Fruit fly (Drosophila melanogaster) whole organism, embryonic: ENCODE measurements around the gene CG13699.

Experiments used
- ATbp ChIP-seq: fragments of 200-800 bp; sonication (Bioruptor generic); optimal IDR thresholded peaks from 2 replicates; lab custom pipeline; 2017; ENCODE audit warnings: missing biosample characterization, mild to moderate bottlenecking, missing genetic modification characterization, missing genetic modification reagents
- Antp ChIP-seq: fragments of 200-800 bp; sonication (Bioruptor generic); optimal IDR thresholded peaks from 3 replicates; lab custom pipeline; 2016; ENCODE audit warnings: missing biosample characterization, missing genetic modification characterization
- Atf-2 ChIP-seq: fragments of 200-800 bp; sonication (Bioruptor generic); optimal IDR thresholded peaks from 2 replicates; lab custom pipeline; 2016; ENCODE audit warnings: missing biosample characterization, missing genetic modification characterization
- Atf6 ChIP-seq: fragments of 200-800 bp; sonication (Bioruptor generic); IDR thresholded peaks from 2 replicates; pipeline ENCODE4 v1.3.6; 2022; ENCODE audit warnings: missing biosample characterization, missing genetic modification characterization
- BtbVII ChIP-seq: fragments of 200-800 bp; sonication (Bioruptor generic); optimal IDR thresholded peaks from 3 replicates; lab custom pipeline; 2017; ENCODE audit warnings: missing biosample characterization, mild to moderate bottlenecking, missing genetic modification characterization
- CG10274 ChIP-seq: fragments of 200-800 bp; sonication (Bioruptor generic); optimal IDR thresholded peaks from 3 replicates; lab custom pipeline; 2017; ENCODE audit warnings: missing biosample characterization, mild to moderate bottlenecking, missing genetic modification characterization
- CG10565 ChIP-seq: fragments of 200-800 bp; sonication (Bioruptor generic); optimal IDR thresholded peaks from 3 replicates; lab custom pipeline; 2016; ENCODE audit warnings: missing biosample characterization, mild to moderate bottlenecking, missing genetic modification characterization
- CG11398 ChIP-seq: fragments of 200-800 bp; sonication (Bioruptor generic); optimal IDR thresholded peaks from 2 replicates; lab custom pipeline; 2016; ENCODE audit warnings: missing biosample characterization, missing genetic modification characterization
- CG12155 ChIP-seq: fragments of 200-800 bp; sonication (Bioruptor generic); optimal IDR thresholded peaks from 3 replicates; lab custom pipeline; 2016; ENCODE audit warnings: missing biosample characterization, missing genetic modification characterization
- CG15269 ChIP-seq: fragments of 200-800 bp; sonication (Bioruptor generic); optimal IDR thresholded peaks from 2 replicates; lab custom pipeline; 2018; ENCODE audit warnings: missing biosample characterization, mild to moderate bottlenecking, missing genetic modification characterization, moderate library complexity
- CG17359 ChIP-seq: fragments of 200-800 bp; sonication (Bioruptor generic); optimal IDR thresholded peaks from 3 replicates; lab custom pipeline; 2018; ENCODE audit warnings: missing biosample characterization, mild to moderate bottlenecking, missing genetic modification characterization, moderate library complexity
- CG17361 ChIP-seq: fragments of 200-800 bp; sonication (Bioruptor generic); IDR thresholded peaks from 3 replicates; pipeline ENCODE4 v1.3.6; 2022; ENCODE audit warnings: missing biosample characterization, missing genetic modification characterization
- CG17802 ChIP-seq: fragments of 200-800 bp; sonication (Bioruptor generic); optimal IDR thresholded peaks from 2 replicates; lab custom pipeline; 2018; ENCODE audit warnings: missing biosample characterization, mild to moderate bottlenecking, missing genetic modification characterization, moderate library complexity
- CG17912 ChIP-seq: fragments of 200-800 bp; sonication (Bioruptor generic); optimal IDR thresholded peaks from 2 replicates; lab custom pipeline; 2018; ENCODE audit warnings: missing biosample characterization, mild to moderate bottlenecking, missing genetic modification characterization
- CG18262 ChIP-seq: fragments of 200-800 bp; optimal IDR thresholded peaks from 3 replicates; lab custom pipeline; 2019; ENCODE audit warnings: missing biosample characterization, mild to moderate bottlenecking, missing genetic modification characterization, moderate library complexity
- CG3281 ChIP-seq: fragments of 200-800 bp; sonication (Bioruptor generic); optimal IDR thresholded peaks from 3 replicates; lab custom pipeline; 2017; ENCODE audit warnings: missing biosample characterization, mild to moderate bottlenecking, missing genetic modification characterization
- CG3847 ChIP-seq: fragments of 200-800 bp; sonication (Bioruptor generic); IDR thresholded peaks from 2 replicates; pipeline ENCODE4 v1.3.6; 2022; ENCODE audit warnings: missing biosample characterization, missing genetic modification characterization
- CG3995 ChIP-seq: fragments of 200-800 bp; sonication (Bioruptor generic); optimal IDR thresholded peaks from 3 replicates; lab custom pipeline; 2016; ENCODE audit warnings: missing biosample characterization, missing genetic modification characterization
- CG42726 ChIP-seq: fragments of 200-800 bp; sonication (Bioruptor generic); IDR thresholded peaks from 2 replicates; pipeline ENCODE4 v1.3.6; 2022; ENCODE audit warnings: missing biosample characterization, missing genetic modification characterization; ENCODE audit not compliant: partially characterized antibody
- CG4360 ChIP-seq: fragments of 200-800 bp; sonication (Bioruptor generic); IDR thresholded peaks from 2 replicates; pipeline ENCODE4 v1.3.6; 2022; ENCODE audit warnings: missing biosample characterization, missing genetic modification characterization
- CG8359 ChIP-seq: fragments of 200-800 bp; sonication (Bioruptor generic); optimal IDR thresholded peaks from 2 replicates; lab custom pipeline; 2017; ENCODE audit warnings: missing biosample characterization, mild to moderate bottlenecking, missing genetic modification characterization, borderline replicate concordance
- CG9797 ChIP-seq: fragments of 200-800 bp; sonication (Bioruptor generic); optimal IDR thresholded peaks from 3 replicates; lab custom pipeline; 2018; ENCODE audit warnings: missing biosample characterization, mild to moderate bottlenecking, missing genetic modification characterization
- CoRest ChIP-seq: fragments of 200-800 bp; sonication (Bioruptor generic); optimal IDR thresholded peaks from 3 replicates; lab custom pipeline; 2018; ENCODE audit warnings: missing biosample characterization, mild to moderate bottlenecking, missing genetic modification characterization, moderate library complexity
- Deaf1 ChIP-seq: fragments of 200-800 bp; optimal IDR thresholded peaks from 3 replicates; lab custom pipeline; 2019; ENCODE audit warnings: missing biosample characterization, mild to moderate bottlenecking, missing genetic modification characterization, moderate library complexity
- Dll ChIP-seq: fragments of 200-800 bp; sonication (Bioruptor generic); IDR thresholded peaks from 4 replicates; pipeline ENCODE4 v1.3.6; 2022; ENCODE audit warnings: missing biosample characterization, missing genetic modification characterization; ENCODE audit not compliant: partially characterized antibody
- Fer3 ChIP-seq: fragments of 200-800 bp; sonication (Bioruptor generic); optimal IDR thresholded peaks from 2 replicates; lab custom pipeline; 2018; ENCODE audit warnings: missing biosample characterization, mild to moderate bottlenecking, missing genetic modification characterization, moderate library complexity
- HLHmδ ChIP-seq: fragments of 200-800 bp; sonication (Bioruptor generic); optimal IDR thresholded peaks from 2 replicates; lab custom pipeline; 2018; ENCODE audit warnings: missing biosample characterization, mild to moderate bottlenecking, missing genetic modification characterization, moderate library complexity
- Hey ChIP-seq: fragments of 200-800 bp; sonication (Bioruptor generic); optimal IDR thresholded peaks from 3 replicates; lab custom pipeline; 2018; ENCODE audit warnings: missing biosample characterization, mild to moderate bottlenecking, missing genetic modification characterization
- Hr39 ChIP-seq: fragments of >200 bp; optimal IDR thresholded peaks from 2 replicates; lab custom pipeline; 2017
- Max ChIP-seq: fragments of 200-800 bp; sonication (Bioruptor generic); optimal IDR thresholded peaks from 2 replicates; lab custom pipeline; 2016; ENCODE audit warnings: missing biosample characterization, mild to moderate bottlenecking, missing genetic modification characterization
- Mrtf ChIP-seq: fragments of 200-800 bp; sonication (Bioruptor generic); IDR thresholded peaks from 3 replicates; pipeline ENCODE4 v1.3.6; 2022; ENCODE audit warnings: missing biosample characterization, missing genetic modification characterization
- NC2β ChIP-seq: fragments of 200-800 bp; sonication (Bioruptor generic); optimal IDR thresholded peaks from 2 replicates; lab custom pipeline; 2016; ENCODE audit warnings: missing biosample characterization, missing genetic modification characterization
- NfI ChIP-seq: fragments of 200-800 bp; sonication (Bioruptor generic); optimal IDR thresholded peaks from 3 replicates; lab custom pipeline; 2018; ENCODE audit warnings: missing biosample characterization, mild to moderate bottlenecking, missing genetic modification characterization, moderate library complexity
- Optix ChIP-seq: fragments of 200-800 bp; sonication (Bioruptor generic); IDR thresholded peaks from 3 replicates; pipeline ENCODE4 v1.3.6; 2022; ENCODE audit warnings: missing biosample characterization, missing genetic modification characterization
- Sry-β ChIP-seq: fragments of 200-800 bp; sonication (Bioruptor generic); optimal IDR thresholded peaks from 2 replicates; lab custom pipeline; 2018; ENCODE audit warnings: missing biosample characterization, mild to moderate bottlenecking, missing genetic modification characterization, moderate library complexity
- Sry-δ ChIP-seq: fragments of 200-800 bp; sonication (Bioruptor generic); optimal IDR thresholded peaks from 2 replicates; lab custom pipeline; 2016; ENCODE audit warnings: missing biosample characterization, missing genetic modification characterization
- chm ChIP-seq: fragments of 200-800 bp; sonication (Bioruptor generic); IDR thresholded peaks from 2 replicates; pipeline ENCODE4 v1.3.6; 2022; ENCODE audit warnings: missing biosample characterization, missing genetic modification characterization
- dati ChIP-seq: fragments of 200-800 bp; sonication (Bioruptor generic); IDR thresholded peaks from 2 replicates; pipeline ENCODE4 v1.3.6; 2022; ENCODE audit warnings: missing biosample characterization, missing genetic modification characterization
- dm ChIP-seq: fragments of 200-800 bp; sonication (Bioruptor generic); optimal IDR thresholded peaks from 3 replicates; lab custom pipeline; 2016; ENCODE audit warnings: missing biosample characterization, missing genetic modification characterization
- exex ChIP-seq: fragments of 200-800 bp; sonication (Bioruptor generic); optimal IDR thresholded peaks from 4 replicates; lab custom pipeline; 2018; ENCODE audit warnings: missing biosample characterization, mild to moderate bottlenecking, missing genetic modification characterization, moderate library complexity
- eyg ChIP-seq: fragments of 200-800 bp; sonication (Bioruptor generic); optimal IDR thresholded peaks from 3 replicates; lab custom pipeline; 2016; ENCODE audit warnings: missing biosample characterization, missing genetic modification characterization
- gro ChIP-seq: fragments of 200-800 bp; sonication (Bioruptor generic); optimal IDR thresholded peaks from 2 replicates; lab custom pipeline; 2016; ENCODE audit warnings: missing biosample characterization, missing genetic modification characterization
- hbn ChIP-seq: fragments of 200-800 bp; sonication (Bioruptor generic); IDR thresholded peaks from 2 replicates; pipeline ENCODE4 v1.3.6; 2022; ENCODE audit warnings: missing biosample characterization, missing genetic modification characterization; ENCODE audit not compliant: partially characterized antibody
- klu ChIP-seq: fragments of 200-800 bp; sonication (Bioruptor generic); IDR thresholded peaks from 2 replicates; pipeline ENCODE4 v1.3.6; 2022; ENCODE audit warnings: missing biosample characterization, missing genetic modification characterization
- lola ChIP-seq, 3 experiments: fragments of >200 bp in 2 of 3; fragments of 200-800 bp in 1 of 3; sonication (Bioruptor generic) in 1 of 3; optimal IDR thresholded peaks; 2 replicates each; lab custom pipeline; 2017 to 2019; ENCODE audit warnings: missing biosample characterization in 3 of 3, missing genetic modification characterization in 3 of 3, mild to moderate bottlenecking in 1 of 3, moderate library complexity in 1 of 3
- otp ChIP-seq: fragments of 200-800 bp; sonication (Bioruptor generic); IDR thresholded peaks from 3 replicates; pipeline ENCODE4, ENCODE4 v1.3.6; 2022; ENCODE audit warnings: missing biosample characterization, missing genetic modification characterization
- stc ChIP-seq: fragments of 200-800 bp; sonication (Bioruptor generic); IDR thresholded peaks from 2 replicates; pipeline ENCODE4 v1.3.6; 2022; ENCODE audit warnings: missing biosample characterization, missing genetic modification characterization
- toy ChIP-seq: fragments of 200-800 bp; sonication (Bioruptor generic); IDR thresholded peaks from 2 replicates; pipeline ENCODE4 v1.3.6; 2022; ENCODE audit warnings: missing biosample characterization, missing genetic modification characterization
- yki ChIP-seq: fragments of >200 bp; optimal IDR thresholded peaks from 3 replicates; lab custom pipeline; 2018

CG13699 gene

DNA sequence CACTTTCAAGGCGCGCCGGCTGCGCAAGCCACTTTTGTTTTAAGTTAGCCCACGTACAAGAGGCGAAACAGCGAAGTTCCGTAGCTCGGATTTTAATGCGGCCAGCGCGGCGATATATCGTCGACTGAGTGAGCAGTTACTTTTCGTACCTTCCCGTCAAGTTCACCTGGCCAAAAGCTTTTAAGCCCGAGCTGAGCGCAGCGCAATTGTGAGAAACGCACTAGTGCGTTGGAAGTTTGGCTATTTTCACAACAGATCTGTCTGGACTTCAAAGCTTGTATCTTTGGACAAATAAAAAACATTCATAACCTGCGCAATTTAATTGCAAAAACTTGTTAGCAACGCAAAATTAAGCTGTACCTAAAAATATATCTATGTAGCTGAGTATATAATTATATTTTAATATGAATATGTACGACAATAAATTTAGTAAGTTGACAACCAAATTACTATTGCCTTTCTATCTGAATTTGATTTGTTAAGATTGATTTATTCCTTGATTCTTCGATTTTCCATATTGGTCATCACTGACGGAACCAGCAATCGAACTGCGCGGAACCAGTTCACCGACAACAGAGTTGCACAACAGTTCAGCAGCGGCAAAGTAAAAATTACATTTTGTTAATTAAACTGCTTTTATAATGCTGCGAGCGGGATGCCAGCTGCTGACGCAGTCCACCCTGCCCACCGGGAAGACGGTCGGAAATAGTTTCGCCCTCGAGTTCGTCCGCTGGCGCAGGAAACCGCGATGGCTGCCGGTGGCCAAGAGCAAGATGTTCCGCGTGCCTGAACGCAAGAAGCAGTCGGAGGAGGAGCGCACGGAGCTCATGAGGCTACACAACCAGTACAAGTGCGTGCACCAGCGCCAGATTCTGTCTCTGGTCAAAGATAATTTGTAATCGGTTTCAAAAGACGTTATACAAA is 56.0 kb downstream of the CG13699 start, which contains the start of the genes CG13698 and mRpS26 (continued):
- peak; percentile 50 for TF ChIP-seq Max
- TF ChIP-seq Antp (GFP tag; lab: Kevin White, UChicago): no peak
- TF ChIP-seq Sry-δ (GFP tag; lab: Kevin White, UChicago): peak; percentile 21
- TF ChIP-seq Mrtf (GFP tag; lab: Robert Waterston, UW): peak; percentile 44; the same call in 1 of the 3 replicates
- TF ChIP-seq CG10274 (GFP tag; lab: Kevin White, UChicago): no peak
- TF ChIP-seq CG17912 (GFP tag; lab: Kevin White, UChicago): no peak
- TF ChIP-seq Deaf1 (tag; lab: Kevin White, UChicago): peak; percentile 60
- peak; percentile 60 for TF ChIP-seq CG3281 (GFP tag; lab: Kevin White, UChicago)
- TF ChIP-seq Sry-β (GFP tag; lab: Kevin White, UChicago): peak; percentile 94
- TF ChIP-seq exex (tag; lab: Kevin White, UChicago): peak; percentile 27
- TF ChIP-seq lola (GFP tag; optimal IDR thresholded peaks at IDR 0.05; lab: Kevin White, UChicago): peak in 1 of 3 experiments; percentile 75
- peak; percentile 48; the same call in 1 of the 2 replicates for TF ChIP-seq CG42726 (GFP tag; lab: Robert Waterston, UW)
- no peak for TF ChIP-seq HLHmδ (GFP tag; lab: Kevin White, UChicago)
- TF ChIP-seq eyg: no peak
- no peak for TF ChIP-seq hbn (GFP tag; lab: Robert Waterston, UW)
- TF ChIP-seq Fer3: peak; percentile 75
- no peak for TF ChIP-seq CG4360 (GFP tag; lab: Robert Waterston, UW)
- no peak for TF ChIP-seq toy
- TF ChIP-seq NfI: peak; percentile 72
- TF ChIP-seq yki: no peak
- TF ChIP-seq Dll: no peak; the same call in 3 of the 4 replicates
- peak; percentile 52 for TF ChIP-seq chm
- TF ChIP-seq otp (GFP tag; lab: Robert Waterston, UW): peak; percentile 26; the same call in 1 of the 3 replicates
- TF ChIP-seq Atf-2 (GFP tag; lab: Kevin White, UChicago): no peak
- TF ChIP-seq CG9797 (GFP tag; lab: Kevin White, UChicago): no peak
- peak; percentile 61 for TF ChIP-seq CG12155
- TF ChIP-seq Hey (tag; lab: Kevin White, UChicago): no peak
- no peak for TF ChIP-seq stc (GFP tag; lab: Robert Waterston, UW)
- peak; percentile 59 for TF ChIP-seq gro (GFP tag; lab: Kevin White, UChicago)
- peak; percentile 24 for TF ChIP-seq CG17802
- no peak for TF ChIP-seq CG8359 (GFP tag; lab: Kevin White, UChicago)
- no peak for TF ChIP-seq dm (GFP tag; lab: Kevin White, UChicago)
- peak; percentile 29; the same call in 1 of the 2 replicates for TF ChIP-seq klu (GFP tag; lab: Robert Waterston, UW)
- TF ChIP-seq CG3847 (GFP tag; lab: Robert Waterston, UW): peak; percentile 59; the same call in 1 of the 2 replicates
- TF ChIP-seq CG10565 (GFP tag; lab: Kevin White, UChicago): no peak
- TF ChIP-seq CG18262: peak; percentile 78
- TF ChIP-seq CG15269 (tag; lab: Kevin White, UChicago): peak; percentile 72
- no peak for TF ChIP-seq NC2β (GFP tag; lab: Kevin White, UChicago)
- TF ChIP-seq Hr39 (lab: Kevin White, UChicago): no peak
- TF ChIP-seq dati: no peak
- TF ChIP-seq ATbp (GFP tag; lab: Kevin White, UChicago): peak; percentile 41
- peak; percentile 60 for TF ChIP-seq CG3995 (GFP tag; lab: Kevin White, UChicago)
- peak; percentile 61 for TF ChIP-seq BtbVII (GFP tag; lab: Kevin White, UChicago)
- no peak for TF ChIP-seq CG11398 (GFP tag; lab: Kevin White, UChicago)
- TF ChIP-seq CG17361 (GFP tag; lab: Robert Waterston, UW): peak; percentile 84
- peak; percentile 66 for TF ChIP-seq Atf6
- peak; percentile 61 for TF ChIP-seq CG17359 (tag; lab: Kevin White, UChicago)
- peak; percentile 86 for TF ChIP-seq CoRest (tag; lab: Kevin White, UChicago)
- no peak for TF ChIP-seq Optix (GFP tag; lab: Robert Waterston, UW)
